Worm (Caenorhabditis elegans) whole organism, L2 larva: ENCODE measurements around the gene str-43.

Experiments used
- C34F6.9 ChIP-seq: fragments of 150-350 bp; optimal IDR thresholded peaks from 2 replicates; lab custom pipeline; 2014; ENCODE audit warnings: missing biosample characterization, missing genetic modification characterization
- F13H6.1 ChIP-seq: sonication (generic microtip); optimal IDR thresholded peaks from 2 replicates; lab custom pipeline; 2016; ENCODE audit warnings: missing genetic modification characterization, missing compliant biosample characterization
- R02D3.7 ChIP-seq: fragments of 150-350 bp; optimal IDR thresholded peaks from 2 replicates; lab custom pipeline; 2014; ENCODE audit warnings: missing biosample characterization, missing genetic modification characterization
- Y55F3AM.14 ChIP-seq: fragments of 200-800 bp; sonication (Bioruptor generic); optimal IDR thresholded peaks from 2 replicates; lab custom pipeline; 2018; ENCODE audit warnings: mild to moderate bottlenecking, missing genetic modification characterization, missing compliant biosample characterization
- ZK546.5 ChIP-seq: sonication (generic microtip); optimal IDR thresholded peaks from 2 replicates; lab custom pipeline; 2017; ENCODE audit warnings: missing biosample characterization, missing genetic modification characterization
- alr-1 ChIP-seq: fragments of 150-350 bp; optimal IDR thresholded peaks from 2 replicates; lab custom pipeline; 2014; ENCODE audit warnings: missing biosample characterization, missing genetic modification characterization
- aly-2 ChIP-seq: fragments of 150-350 bp; optimal IDR thresholded peaks from 2 replicates; lab custom pipeline; 2014; ENCODE audit warnings: missing biosample characterization, missing genetic modification characterization
- ama-1 ChIP-seq: fragments of 150-350 bp; optimal IDR thresholded peaks from 2 replicates; lab custom pipeline; 2018; ENCODE audit warnings: inconsistent platforms
- blmp-1 ChIP-seq: sonication (generic microtip); optimal IDR thresholded peaks from 2 replicates; lab custom pipeline; 2017; ENCODE audit warnings: missing genetic modification characterization, mild to moderate bottlenecking, missing compliant biosample characterization, antibody characterized with exemption, moderate library complexity; ENCODE audit not compliant: insufficient read depth
- ceh-16 ChIP-seq: fragments of 150-350 bp; optimal IDR thresholded peaks from 2 replicates; lab custom pipeline; 2014; ENCODE audit warnings: missing biosample characterization, missing genetic modification characterization
- ceh-82 ChIP-seq: fragments of 150-350 bp; optimal IDR thresholded peaks from 2 replicates; lab custom pipeline; 2014; ENCODE audit warnings: missing biosample characterization, missing genetic modification characterization
- crh-2 ChIP-seq: sonication (generic microtip); optimal IDR thresholded peaks from 2 replicates; lab custom pipeline; 2017; ENCODE audit warnings: missing biosample characterization, missing genetic modification characterization
- dmd-4 ChIP-seq: sonication (generic microtip); optimal IDR thresholded peaks from 2 replicates; lab custom pipeline; 2017; ENCODE audit warnings: missing biosample characterization, missing genetic modification characterization
- egl-27 ChIP-seq: sonication (generic microtip); optimal IDR thresholded peaks from 3 replicates; lab custom pipeline; 2017; ENCODE audit warnings: missing biosample characterization, missing genetic modification reagents, missing genetic modification characterization
- elt-1 ChIP-seq: fragments of 150-350 bp; optimal IDR thresholded peaks from 2 replicates; lab custom pipeline; 2014; ENCODE audit warnings: missing biosample characterization, missing genetic modification characterization
- elt-3 ChIP-seq: sonication (generic microtip); optimal IDR thresholded peaks from 2 replicates; lab custom pipeline; 2017; ENCODE audit warnings: missing biosample characterization, missing genetic modification characterization
- fos-1 ChIP-seq: fragments of 150-350 bp; optimal IDR thresholded peaks from 2 replicates; lab custom pipeline; 2014; ENCODE audit warnings: missing biosample characterization, missing genetic modification characterization
- gmeb-1 ChIP-seq: fragments of 150-350 bp; optimal IDR thresholded peaks from 2 replicates; lab custom pipeline; 2014; ENCODE audit warnings: missing biosample characterization, missing genetic modification characterization
- lin-11 ChIP-seq: fragments of 150-350 bp; sonication (generic microtip); optimal IDR thresholded peaks from 2 replicates; lab custom pipeline; 2014; ENCODE audit warnings: missing biosample characterization, missing genetic modification characterization, inconsistent platforms, mixed read lengths
- lin-13 ChIP-seq: fragments of 150-350 bp; optimal IDR thresholded peaks from 2 replicates; lab custom pipeline; 2014; ENCODE audit warnings: missing biosample characterization, missing genetic modification reagents, missing genetic modification characterization
- lin-39 ChIP-seq: fragments of 150-350 bp; optimal IDR thresholded peaks from 2 replicates; lab custom pipeline; 2014; ENCODE audit warnings: missing biosample characterization, missing genetic modification reagents, missing genetic modification characterization
- lsy-2 ChIP-seq, 2 experiments: fragments of 150-350 bp in 1 of 2; sonication (generic microtip) in 1 of 2; optimal IDR thresholded peaks; 2 replicates each; lab custom pipeline; 2014 to 2017; ENCODE audit warnings: missing biosample characterization in 2 of 2, missing genetic modification characterization in 2 of 2
- mab-5 ChIP-seq: fragments of 150-350 bp; optimal IDR thresholded peaks from 2 replicates; lab custom pipeline; 2014; ENCODE audit warnings: missing biosample characterization, missing genetic modification characterization
- mbf-1 ChIP-seq: sonication (generic microtip); optimal IDR thresholded peaks from 2 replicates; lab custom pipeline; 2017; ENCODE audit warnings: missing biosample characterization, missing genetic modification characterization
- mdl-1 ChIP-seq, 2 experiments: fragments of 150-350 bp in 1 of 2; sonication (generic microtip) in 1 of 2; optimal IDR thresholded peaks; 2 replicates each; lab custom pipeline; 2017; ENCODE audit warnings: missing biosample characterization in 2 of 2, missing genetic modification characterization in 2 of 2
- nhr-10 ChIP-seq: sonication (generic microtip); optimal IDR thresholded peaks from 2 replicates; lab custom pipeline; 2017; ENCODE audit warnings: missing biosample characterization, missing genetic modification characterization
- nhr-11 ChIP-seq: fragments of 150-350 bp; optimal IDR thresholded peaks from 2 replicates; lab custom pipeline; 2014; ENCODE audit warnings: missing biosample characterization, missing genetic modification characterization
- nhr-12 ChIP-seq: fragments of 150-350 bp; optimal IDR thresholded peaks from 2 replicates; lab custom pipeline; 2014; ENCODE audit warnings: missing biosample characterization, missing genetic modification characterization
- nhr-129 ChIP-seq: fragments of 150-350 bp; optimal IDR thresholded peaks from 2 replicates; lab custom pipeline; 2014; ENCODE audit warnings: missing biosample characterization, missing genetic modification characterization
- nhr-21 ChIP-seq: fragments of 150-350 bp; optimal IDR thresholded peaks from 2 replicates; lab custom pipeline; 2014; ENCODE audit warnings: missing biosample characterization, missing genetic modification characterization
- nhr-23 ChIP-seq: fragments of 150-350 bp; optimal IDR thresholded peaks from 2 replicates; lab custom pipeline; 2014; ENCODE audit warnings: missing biosample characterization, missing genetic modification reagents, missing genetic modification characterization
- nhr-237 ChIP-seq: fragments of 150-350 bp; optimal IDR thresholded peaks from 2 replicates; lab custom pipeline; 2014; ENCODE audit warnings: missing biosample characterization, missing genetic modification characterization
- nhr-25 ChIP-seq: fragments of 150-350 bp; sonication (generic microtip); optimal IDR thresholded peaks from 3 replicates; lab custom pipeline; 2014; ENCODE audit warnings: missing biosample characterization, missing genetic modification characterization
- nhr-6 ChIP-seq: fragments of 150-350 bp; optimal IDR thresholded peaks from 2 replicates; lab custom pipeline; 2014; ENCODE audit warnings: missing biosample characterization, missing genetic modification characterization
- nhr-77 ChIP-seq: fragments of 150-350 bp; optimal IDR thresholded peaks from 2 replicates; lab custom pipeline; 2014; ENCODE audit warnings: missing biosample characterization, missing genetic modification characterization
- peb-1 ChIP-seq: fragments of 150-350 bp; optimal IDR thresholded peaks from 2 replicates; lab custom pipeline; 2014; ENCODE audit warnings: missing biosample characterization, missing genetic modification characterization
- sem-4 ChIP-seq: fragments of 150-350 bp; optimal IDR thresholded peaks from 2 replicates; lab custom pipeline; 2014; ENCODE audit warnings: missing biosample characterization, missing genetic modification reagents, missing genetic modification characterization
- skn-1 ChIP-seq: sonication (generic microtip); optimal IDR thresholded peaks from 2 replicates; lab custom pipeline; 2017; ENCODE audit warnings: missing biosample characterization, missing genetic modification characterization
- sma-3 ChIP-seq: sonication (generic microtip); optimal IDR thresholded peaks from 2 replicates; lab custom pipeline; 2016; ENCODE audit warnings: missing genetic modification reagents, missing genetic modification characterization, missing compliant biosample characterization
- sma-9 ChIP-seq, 2 experiments: fragments of 150-350 bp in 1 of 2; sonication (generic microtip) in 1 of 2; optimal IDR thresholded peaks; 2 replicates each; lab custom pipeline; 2014 to 2016; ENCODE audit warnings: missing genetic modification characterization in 2 of 2, mild to moderate bottlenecking in 1 of 2, missing biosample characterization in 1 of 2, missing compliant biosample characterization in 1 of 2, missing genetic modification reagents in 1 of 2, moderate library complexity in 1 of 2
- snpc-4 ChIP-seq: fragments of 150-350 bp; optimal IDR thresholded peaks from 2 replicates; lab custom pipeline; 2014; ENCODE audit warnings: missing biosample characterization, missing genetic modification characterization
- unc-39 ChIP-seq: fragments of 150-350 bp; optimal IDR thresholded peaks from 2 replicates; lab custom pipeline; 2014; ENCODE audit warnings: missing biosample characterization, missing genetic modification characterization
- unc-55 ChIP-seq: fragments of 150-350 bp; sonication (generic microtip); optimal IDR thresholded peaks from 3 replicates; lab custom pipeline; 2014; ENCODE audit warnings: missing biosample characterization, missing genetic modification reagents, missing genetic modification characterization
- unc-62 ChIP-seq: fragments of 150-350 bp; optimal IDR thresholded peaks from 2 replicates; lab custom pipeline; 2014; ENCODE audit warnings: missing biosample characterization, missing genetic modification reagents, missing genetic modification characterization
- zag-1 ChIP-seq: fragments of 150-350 bp; optimal IDR thresholded peaks from 2 replicates; lab custom pipeline; 2014; ENCODE audit warnings: missing biosample characterization, missing genetic modification characterization
- ztf-1 ChIP-seq: fragments of 200-800 bp; sonication (Bioruptor generic); conservative IDR thresholded peaks from 2 replicates; pipeline ENCODE4 v1.3.6; 2022; ENCODE audit warnings: missing genetic modification characterization, missing compliant biosample characterization
- ztf-11 ChIP-seq: sonication (generic microtip); optimal IDR thresholded peaks from 2 replicates; lab custom pipeline; 2017; ENCODE audit warnings: missing biosample characterization, missing genetic modification characterization
- ztf-4 ChIP-seq: fragments of 150-350 bp; optimal IDR thresholded peaks from 2 replicates; lab custom pipeline; 2014; ENCODE audit warnings: missing biosample characterization, missing genetic modification characterization

Gene str-43

DNA sequence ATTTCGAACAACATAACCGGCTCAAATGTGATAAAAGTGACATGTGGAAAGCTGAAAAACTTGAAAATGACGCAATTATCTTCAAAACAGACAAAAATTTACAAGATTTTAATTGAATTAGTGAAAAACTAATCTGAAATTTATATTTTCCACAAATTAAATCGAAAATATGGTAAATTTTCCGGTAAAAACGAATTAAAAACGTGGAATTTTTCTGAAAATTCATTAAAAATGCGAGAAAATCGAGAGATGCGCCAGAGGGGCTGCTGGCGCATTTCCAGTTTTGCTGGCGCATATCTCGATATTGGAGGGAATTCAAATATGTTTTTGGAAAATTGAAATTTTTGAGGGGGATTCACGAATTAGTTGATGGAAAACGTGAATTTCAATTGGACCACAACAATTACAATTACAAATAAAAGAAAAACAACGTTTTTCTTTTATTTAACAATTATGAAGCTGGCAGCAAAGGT is 14.2 kb upstream of the str-43 start, which contains the start of the genes haf-3 and F57A10.2:
Gene haf-3, minus strand, starts transcription at position 51 of the 473 bp plus-strand sequence.
Gene F57A10.2, plus strand, starts transcription at position 454 of the 473 bp plus-strand sequence.
- TF ChIP-seq mab-5 (peak; percentile 90), unc-39 (no peak), peb-1 (tag; lab: Kevin White, UChicago) (no peak), blmp-1 (tag; lab: Kevin White, UChicago) (peak; percentile 9), skn-1 (tag; lab: Kevin White, UChicago) (no peak), elt-3 (tag; lab: Kevin White, UChicago) (no peak), ztf-1 (GFP tag; lab: Robert Waterston, UW) (no peak), nhr-6 (peak; percentile 84), nhr-129 (tag; lab: Kevin White, UChicago) (peak; percentile 78), ZK546.5 (tag; lab: Kevin White, UChicago) (no peak), nhr-12 (tag; lab: Kevin White, UChicago) (no peak), nhr-21 (peak; percentile 87), lin-39 (tag; lab: Kevin White, UChicago) (no peak), lin-11 (tag; lab: Kevin White, UChicago) (peak; percentile 64), Y55F3AM.14 (GFP tag; lab: Kevin White, UChicago) (peak; percentile 37), lsy-2 (tag; optimal IDR thresholded peaks at IDR 0.05; lab: Kevin White, UChicago) (peak; percentile 92 to 96), ceh-82 (tag; lab: Kevin White, UChicago) (peak; percentile 78), ztf-11 (tag; lab: Kevin White, UChicago) (no peak), aly-2 (tag; lab: Kevin White, UChicago) (no peak), sma-9 (GFP tag; optimal IDR thresholded peaks at IDR 0.05; lab: Kevin White, UChicago) (peak; percentile 95), sma-9 (tag; optimal IDR thresholded peaks at IDR 0.05; lab: Kevin White, UChicago) (no peak), unc-55 (peak; percentile 94), R02D3.7 (tag; lab: Kevin White, UChicago) (peak; percentile 72), ama-1 (lab: Kevin White, UChicago) (peak; percentile 60), C34F6.9 (tag; lab: Kevin White, UChicago) (peak; percentile 96), nhr-25 (tag; lab: Kevin White, UChicago) (peak; percentile 92), zag-1 (tag; lab: Kevin White, UChicago) (peak; percentile 67), ztf-4 (tag; lab: Kevin White, UChicago) (peak; percentile 84), mdl-1 (tag; optimal IDR thresholded peaks at IDR 0.05; lab: Kevin White, UChicago) (peak in 1 of 2 experiments; percentile 19), ceh-16 (tag; lab: Kevin White, UChicago) (peak; percentile 60), nhr-10 (tag; lab: Kevin White, UChicago) (peak; percentile 81), alr-1 (tag; lab: Kevin White, UChicago) (no peak), snpc-4 (peak; percentile 87), nhr-23 (tag; lab: Kevin White, UChicago) (no peak), crh-2 (peak; percentile 94), nhr-77 (tag; lab: Kevin White, UChicago) (peak; percentile 68), egl-27 (tag; lab: Kevin White, UChicago) (peak; percentile 92), fos-1 (peak; percentile 57), mbf-1 (tag; lab: Kevin White, UChicago) (no peak), F13H6.1 (tag; lab: Kevin White, UChicago) (peak; percentile 91), sma-3 (GFP tag; lab: Kevin White, UChicago) (peak; percentile 92), dmd-4 (tag; lab: Kevin White, UChicago) (peak; percentile 41), gmeb-1 (peak; percentile 99), sem-4 (tag; lab: Kevin White, UChicago) (peak; percentile 83), lin-13 (GFP tag; lab: Kevin White, UChicago) (peak; percentile 92), nhr-237 (peak; percentile 80), unc-62 (GFP tag; lab: Kevin White, UChicago) (peak; percentile 33), elt-1 (tag; lab: Kevin White, UChicago) (no peak), nhr-11 (tag; lab: Kevin White, UChicago) (no peak)
